Worm (Caenorhabditis elegans) whole organism, young adult: ENCODE data around the gene R09F10.5.
"Not testable (repeated sequence)": the region's sequence is repeated elsewhere in the genome, so short reads cannot be mapped to it uniquely, and the experiment has no call there.

ENCODE experiments used
- B0019.2 ChIP-seq: fragments of 200-800 bp; sonication (Bioruptor generic); conservative IDR thresholded peaks from 2 replicates; pipeline ENCODE4 v1.3.6; 2022; ENCODE audit warnings: missing genetic modification reagents, missing genetic modification characterization, missing compliant biosample characterization
- C17E4.6 ChIP-seq: fragments of 200-800 bp; sonication (Bioruptor generic); IDR thresholded peaks from 2 replicates; pipeline ENCODE4 v1.3.6; 2022; ENCODE audit warnings: missing genetic modification reagents, missing genetic modification characterization, missing compliant biosample characterization
- K12H6.12 ChIP-seq: fragments of 200-800 bp; sonication (Bioruptor generic); optimal IDR thresholded peaks from 2 replicates; lab custom pipeline; 2018; ENCODE audit warnings: mild to moderate bottlenecking, missing genetic modification characterization, missing compliant biosample characterization
- T26A5.8 ChIP-seq: sonication (generic microtip); optimal IDR thresholded peaks from 2 replicates; lab custom pipeline; 2016; ENCODE audit warnings: missing genetic modification characterization, missing compliant biosample characterization
- Y53F4B.3 ChIP-seq: fragments of 200-800 bp; sonication (Bioruptor generic); IDR thresholded peaks from 2 replicates; pipeline ENCODE4 v1.3.6; 2022; ENCODE audit warnings: missing genetic modification reagents, missing genetic modification characterization, missing compliant biosample characterization
- Y53G8AR.9 ChIP-seq: fragments of 200-800 bp; sonication (Bioruptor generic); conservative IDR thresholded peaks from 2 replicates; pipeline ENCODE4 v1.3.6; 2022; ENCODE audit warnings: missing genetic modification reagents, missing genetic modification characterization, missing compliant biosample characterization
- akir-1 ChIP-seq: fragments of 200-800 bp; sonication (Bioruptor generic); optimal IDR thresholded peaks from 2 replicates; lab custom pipeline; 2018; ENCODE audit warnings: mild to moderate bottlenecking, missing genetic modification characterization, moderate library complexity, missing compliant biosample characterization
- aptf-2 ChIP-seq: fragments of 200-800 bp; sonication (Bioruptor generic); conservative IDR thresholded peaks from 2 replicates; pipeline ENCODE4 v1.3.6; 2022; ENCODE audit warnings: missing genetic modification reagents, missing genetic modification characterization, missing compliant biosample characterization
- atf-7 ChIP-seq: sonication (generic microtip); optimal IDR thresholded peaks from 2 replicates; lab custom pipeline; 2017; ENCODE audit warnings: mild to moderate bottlenecking, missing genetic modification characterization, missing compliant biosample characterization
- athp-1 ChIP-seq: sonication (generic microtip); optimal IDR thresholded peaks from 2 replicates; lab custom pipeline; 2017; ENCODE audit warnings: mild to moderate bottlenecking, missing genetic modification characterization, missing compliant biosample characterization
- attf-3 ChIP-seq: fragments of 200-800 bp; sonication (Bioruptor generic); conservative IDR thresholded peaks from 2 replicates; pipeline ENCODE4 v1.3.6; 2022; ENCODE audit warnings: missing genetic modification reagents, missing genetic modification characterization, missing compliant biosample characterization
- bed-1 ChIP-seq: fragments of 200-800 bp; sonication (Bioruptor generic); IDR thresholded peaks from 2 replicates; pipeline ENCODE4 v1.3.6; 2022; ENCODE audit warnings: missing genetic modification reagents, missing genetic modification characterization, missing compliant biosample characterization
- ceh-40 ChIP-seq: fragments of 200-800 bp; sonication (Bioruptor generic); IDR thresholded peaks from 2 replicates; pipeline ENCODE4 v1.3.6; 2022; ENCODE audit warnings: missing genetic modification characterization, missing compliant biosample characterization
- dox-1 ChIP-seq: fragments of 200-800 bp; sonication (Bioruptor generic); IDR thresholded peaks from 2 replicates; pipeline ENCODE4 v1.3.6; 2022; ENCODE audit warnings: missing genetic modification reagents, missing genetic modification characterization, missing compliant biosample characterization
- efl-1 ChIP-seq: fragments of 150-350 bp; optimal IDR thresholded peaks from 2 replicates; lab custom pipeline; 2014; ENCODE audit warnings: missing biosample characterization, missing genetic modification reagents, missing genetic modification characterization
- fkh-3 ChIP-seq: sonication (generic microtip); optimal IDR thresholded peaks from 2 replicates; lab custom pipeline; 2016; ENCODE audit warnings: mild to moderate bottlenecking, missing genetic modification characterization, missing compliant biosample characterization
- hlh-26 ChIP-seq: fragments of 200-800 bp; sonication (Bioruptor generic); conservative IDR thresholded peaks from 2 replicates; pipeline ENCODE4 v1.3.6; 2022; ENCODE audit warnings: missing genetic modification reagents, missing genetic modification characterization, missing compliant biosample characterization
- hsf-1 ChIP-seq: fragments of 200-800 bp; sonication (Bioruptor generic); IDR thresholded peaks from 2 replicates; pipeline ENCODE4 v1.3.6; 2022; ENCODE audit warnings: missing genetic modification reagents, missing genetic modification characterization, missing compliant biosample characterization
- let-607 ChIP-seq, 2 experiments: fragments of 200-800 bp in 1 of 2; sonication (Bioruptor generic) in 1 of 2; sonication (generic microtip) in 1 of 2; optimal IDR thresholded peaks; 2 replicates each; lab custom pipeline; 2016 to 2018; ENCODE audit warnings: mild to moderate bottlenecking in 2 of 2, missing compliant biosample characterization in 2 of 2, missing genetic modification characterization in 2 of 2, moderate library complexity in 2 of 2, missing genotype in 1 of 2
- lin-54 ChIP-seq: fragments of 200-800 bp; sonication (Bioruptor generic); optimal IDR thresholded peaks from 2 replicates; lab custom pipeline; 2018; ENCODE audit warnings: mild to moderate bottlenecking, missing genetic modification characterization, missing compliant biosample characterization
- lsl-1 ChIP-seq: fragments of 200-800 bp; sonication (Bioruptor generic); optimal IDR thresholded peaks from 2 replicates; lab custom pipeline; 2018; ENCODE audit warnings: mild to moderate bottlenecking, missing genetic modification characterization, moderate library complexity, missing compliant biosample characterization
- madf-10 ChIP-seq: sonication (generic microtip); optimal IDR thresholded peaks from 2 replicates; lab custom pipeline; 2016; ENCODE audit warnings: mild to moderate bottlenecking, missing genetic modification characterization, missing compliant biosample characterization
- madf-6 ChIP-seq: fragments of 200-800 bp; sonication (Bioruptor generic); IDR thresholded peaks from 2 replicates; pipeline ENCODE4 v1.3.6; 2022; ENCODE audit warnings: missing genetic modification reagents, missing genetic modification characterization, missing compliant biosample characterization
- mel-28 ChIP-seq: sonication (generic microtip); optimal IDR thresholded peaks from 2 replicates; lab custom pipeline; 2016; ENCODE audit warnings: borderline replicate concordance, mild to moderate bottlenecking, missing genetic modification characterization, missing compliant biosample characterization
- mxl-1 ChIP-seq: sonication (generic microtip); optimal IDR thresholded peaks from 2 replicates; lab custom pipeline; 2016; ENCODE audit warnings: missing genetic modification characterization, missing compliant biosample characterization
- nfyb-1 ChIP-seq: fragments of 200-800 bp; sonication (Bioruptor generic); IDR thresholded peaks from 2 replicates; pipeline ENCODE4 v1.3.6; 2022; ENCODE audit warnings: missing genetic modification reagents, missing genetic modification characterization, missing compliant biosample characterization
- nhr-80 ChIP-seq: sonication (generic microtip); optimal IDR thresholded peaks from 2 replicates; lab custom pipeline; 2016; ENCODE audit warnings: missing genetic modification characterization, missing compliant biosample characterization
- pha-4 ChIP-seq: fragments of 150-350 bp; sonication (generic microtip); optimal IDR thresholded peaks from 2 replicates; lab custom pipeline; 2014; ENCODE audit warnings: missing biosample characterization, missing genetic modification reagents, missing genetic modification characterization
- sptf-2 ChIP-seq: fragments of 200-800 bp; sonication (Bioruptor generic); optimal IDR thresholded peaks from 2 replicates; lab custom pipeline; 2018; ENCODE audit warnings: mild to moderate bottlenecking, missing genetic modification characterization, missing compliant biosample characterization
- ztf-25 ChIP-seq: fragments of 200-800 bp; sonication (Bioruptor generic); IDR thresholded peaks from 2 replicates; pipeline ENCODE4 v1.3.6; 2022; ENCODE audit warnings: missing genetic modification reagents, missing genetic modification characterization, missing compliant biosample characterization

Gene R09F10.5

ce11 chrX:8327800-8328199 lies 20.3 kb upstream of the R09F10.5 start, which contains the start of gene F55E10.4:
F55E10.4 (minus strand) TSS chrX:8327900.
- no peak for TF ChIP-seq madf-6 (GFP tag; lab: Robert Waterston, UW)
- no peak for TF ChIP-seq Y53G8AR.9 (GFP tag; lab: Robert Waterston, UW)
- no peak for TF ChIP-seq mel-28 (tag; lab: Kevin White, UChicago)
- no peak for TF ChIP-seq lin-54 (GFP tag; lab: Kevin White, UChicago)
- TF ChIP-seq mxl-1: no peak
- TF ChIP-seq dox-1 (GFP tag; lab: Robert Waterston, UW): no peak
- TF ChIP-seq ztf-25 (GFP tag; lab: Robert Waterston, UW): no peak
- no peak for TF ChIP-seq C17E4.6 (GFP tag; lab: Robert Waterston, UW)
- TF ChIP-seq ceh-40 (GFP tag; lab: Robert Waterston, UW): no peak
- no peak for TF ChIP-seq atf-7 (tag; lab: Kevin White, UChicago)
- no peak for TF ChIP-seq pha-4 (tag; lab: Kevin White, UChicago)
- TF ChIP-seq Y53F4B.3 (GFP tag; lab: Robert Waterston, UW): no peak
- TF ChIP-seq lsl-1 (GFP tag; lab: Kevin White, UChicago): no peak
- no peak for TF ChIP-seq sptf-2 (GFP tag; lab: Kevin White, UChicago)
- TF ChIP-seq, all 124 proteins: peak for 0

DNA sequence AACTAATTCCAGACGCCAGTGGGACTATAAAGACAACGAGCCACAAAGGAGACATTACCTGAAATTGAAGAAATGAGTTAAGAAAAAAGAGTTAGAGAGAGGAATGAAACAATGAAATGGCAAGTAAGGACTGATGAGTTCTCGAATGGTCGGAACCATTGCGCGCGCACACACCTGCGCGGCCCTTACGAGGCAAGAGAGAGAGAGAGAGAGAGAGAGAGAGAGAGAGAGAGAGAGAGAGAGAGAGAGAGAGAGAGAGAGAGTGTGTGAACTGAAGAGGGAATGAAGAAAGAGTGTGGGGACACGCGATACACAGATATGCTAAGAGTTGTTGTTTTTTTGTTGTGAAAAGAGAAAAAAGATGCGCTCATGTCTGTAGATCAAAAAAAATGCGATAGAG lies 18.9 kb upstream of the R09F10.5 start, which contains the start of gene R09F10.8:
R09F10.8 (minus strand) TSS at position 58 of the 400 bp plus-strand sequence.
- TF ChIP-seq madf-6 (GFP tag; lab: Robert Waterston, UW): peak; percentile 45; the same call in 1 of the 2 replicates
- no peak for TF ChIP-seq bed-1 (GFP tag; lab: Robert Waterston, UW)
- no peak for TF ChIP-seq athp-1
- TF ChIP-seq dox-1 (GFP tag; lab: Robert Waterston, UW): peak; percentile 41; the same call in 1 of the 2 replicates
- TF ChIP-seq efl-1 (GFP tag; lab: Kevin White, UChicago): peak; percentile 32

- TF ChIP-seq nhr-80 (tag; lab: Kevin White, UChicago): peak; percentile 72
- no peak for TF ChIP-seq madf-10 (tag; lab: Kevin White, UChicago)
- peak; percentile 14; the same call in 1 of the 2 replicates for TF ChIP-seq dox-1 (GFP tag; lab: Robert Waterston, UW)
These were observed 15.9 kb upstream of the R09F10.5 start, which contains the start of gene R09F10.1 for ce11 chrX:8323371-8323770. R09F10.1 (plus strand) TSS chrX:8323592.

ce11 chrX:8321811-8322210 lies 14.3 kb upstream of the R09F10.5 start, which contains the start of gene abu-9:
abu-9 (plus strand) TSS chrX:8322111.
- not testable (repeated sequence) for TF ChIP-seq hsf-1; fkh-3 (tag; lab: Kevin White, UChicago); aptf-2 (GFP tag; lab: Robert Waterston, UW)
- TF ChIP-seq, all 124 proteins: peak for 0; not testable (repeated sequence) for 124

- TF ChIP-seq K12H6.12 (tag; lab: Kevin White, UChicago): no peak
- no peak for TF ChIP-seq Y53G8AR.9 (GFP tag; lab: Robert Waterston, UW)
- TF ChIP-seq akir-1: no peak
- TF ChIP-seq let-607 (tag; optimal IDR thresholded peaks at IDR 0.05; lab: Kevin White, UChicago): no peak
- no peak for TF ChIP-seq nfyb-1 (GFP tag; lab: Robert Waterston, UW)
- no peak for TF ChIP-seq B0019.2 (GFP tag; lab: Robert Waterston, UW)
- no peak for TF ChIP-seq attf-3 (GFP tag; lab: Robert Waterston, UW)
- TF ChIP-seq hlh-26: no peak
- TF ChIP-seq T26A5.8 (tag; lab: Kevin White, UChicago): no peak
- TF ChIP-seq, all 124 proteins: peak for 0
These were observed 13.4 kb upstream of the R09F10.5 start, which contains the start of gene pqn-57 for ce11 chrX:8320889-8321288. pqn-57 (minus strand) TSS chrX:8320989.
